Fruit fly (Drosophila melanogaster) whole organism, embryonic: ENCODE measurements around the gene CG18622.

Source experiments
- Aef1 ChIP-seq: fragments of 200-800 bp; sonication (Bioruptor generic); IDR thresholded peaks from 3 replicates; pipeline ENCODE4 v1.3.6; 2022; ENCODE audit warnings: missing biosample characterization, missing genetic modification characterization
- Asciz ChIP-seq: fragments of 200-800 bp; sonication (Bioruptor generic); optimal IDR thresholded peaks from 2 replicates; lab custom pipeline; 2017; ENCODE audit warnings: missing biosample characterization, mild to moderate bottlenecking, missing genetic modification characterization, missing genetic modification reagents
- CG1024 ChIP-seq: fragments of 200-800 bp; sonication (Bioruptor generic); IDR thresholded peaks from 2 replicates; pipeline ENCODE4 v1.3.6; 2022; ENCODE audit warnings: missing biosample characterization, missing genetic modification characterization
- CG10431 ChIP-seq: fragments of 200-800 bp; sonication (Bioruptor generic); optimal IDR thresholded peaks from 3 replicates; lab custom pipeline; 2018; ENCODE audit warnings: missing biosample characterization, mild to moderate bottlenecking, missing genetic modification characterization
- CG10462 ChIP-seq: fragments of 200-800 bp; sonication (Bioruptor generic); optimal IDR thresholded peaks from 2 replicates; lab custom pipeline; 2016; ENCODE audit warnings: missing biosample characterization, missing genetic modification characterization
- CG11398 ChIP-seq: fragments of 200-800 bp; sonication (Bioruptor generic); optimal IDR thresholded peaks from 2 replicates; lab custom pipeline; 2016; ENCODE audit warnings: missing biosample characterization, missing genetic modification characterization
- CG12942 ChIP-seq: fragments of 200-800 bp; sonication (Bioruptor generic); optimal IDR thresholded peaks from 3 replicates; lab custom pipeline; 2016; ENCODE audit warnings: missing biosample characterization, missing genetic modification characterization
- CG17829 ChIP-seq: fragments of 200-800 bp; optimal IDR thresholded peaks from 2 replicates; lab custom pipeline; 2019; ENCODE audit warnings: missing biosample characterization, mild to moderate bottlenecking, missing genetic modification characterization, moderate library complexity
- CG1792 ChIP-seq: fragments of 200-800 bp; sonication (Bioruptor generic); optimal IDR thresholded peaks from 2 replicates; lab custom pipeline; 2016; ENCODE audit warnings: missing biosample characterization, missing genetic modification characterization
- CG2116 ChIP-seq: fragments of 200-800 bp; sonication (Bioruptor generic); optimal IDR thresholded peaks from 3 replicates; lab custom pipeline; 2018; ENCODE audit warnings: missing biosample characterization, mild to moderate bottlenecking, missing genetic modification characterization
- CG2889 ChIP-seq: fragments of 200-800 bp; sonication (Bioruptor generic); IDR thresholded peaks from 3 replicates; pipeline ENCODE4 v1.3.6; 2022; ENCODE audit warnings: missing biosample characterization, missing genetic modification characterization
- CG4707 ChIP-seq: fragments of 200-800 bp; sonication (Bioruptor generic); optimal IDR thresholded peaks from 2 replicates; lab custom pipeline; 2018; ENCODE audit warnings: missing biosample characterization, mild to moderate bottlenecking, missing genetic modification characterization, moderate library complexity
- CG6689 ChIP-seq: fragments of 200-800 bp; sonication (Bioruptor generic); IDR thresholded peaks from 2 replicates; pipeline ENCODE4 v1.3.6; 2022; ENCODE audit warnings: missing biosample characterization, missing genetic modification characterization
- CG6765 ChIP-seq: fragments of 200-800 bp; sonication (Bioruptor generic); optimal IDR thresholded peaks from 3 replicates; lab custom pipeline; 2017; ENCODE audit warnings: missing biosample characterization, mild to moderate bottlenecking, missing genetic modification characterization
- CG7271 ChIP-seq: fragments of 200-800 bp; sonication (Bioruptor generic); optimal IDR thresholded peaks from 2 replicates; lab custom pipeline; 2018; ENCODE audit warnings: missing biosample characterization, mild to moderate bottlenecking, missing genetic modification characterization, moderate library complexity
- CG7372 ChIP-seq: fragments of 200-800 bp; sonication (Bioruptor generic); IDR thresholded peaks from 2 replicates; pipeline ENCODE4 v1.3.6; 2022; ENCODE audit warnings: missing biosample characterization, missing genetic modification characterization
- CG8089 ChIP-seq: fragments of 200-800 bp; sonication (Bioruptor generic); optimal IDR thresholded peaks from 3 replicates; lab custom pipeline; 2016; ENCODE audit warnings: missing biosample characterization, missing genetic modification characterization
- CG8290 ChIP-seq, 3 experiments: fragments of 200-800 bp; sonication (Bioruptor generic); optimal IDR thresholded peaks; 2 replicates each; lab custom pipeline; 2016 to 2019; ENCODE audit warnings: missing biosample characterization in 3 of 3, missing genetic modification characterization in 3 of 3, mild to moderate bottlenecking in 2 of 3, moderate library complexity in 1 of 3
- CG9797 ChIP-seq: fragments of 200-800 bp; sonication (Bioruptor generic); optimal IDR thresholded peaks from 3 replicates; lab custom pipeline; 2018; ENCODE audit warnings: missing biosample characterization, mild to moderate bottlenecking, missing genetic modification characterization
- D19A ChIP-seq: fragments of 200-800 bp; optimal IDR thresholded peaks from 3 replicates; lab custom pipeline; 2019; ENCODE audit warnings: missing biosample characterization, mild to moderate bottlenecking, missing genetic modification characterization, moderate library complexity
- Deaf1 ChIP-seq: fragments of 200-800 bp; optimal IDR thresholded peaks from 3 replicates; lab custom pipeline; 2019; ENCODE audit warnings: missing biosample characterization, mild to moderate bottlenecking, missing genetic modification characterization, moderate library complexity
- Dek ChIP-seq: fragments of 200-800 bp; sonication (Bioruptor generic); optimal IDR thresholded peaks from 3 replicates; lab custom pipeline; 2019; ENCODE audit warnings: missing biosample characterization, mild to moderate bottlenecking, missing genetic modification characterization, moderate library complexity
- Dp ChIP-seq: fragments of 200-800 bp; sonication (Bioruptor generic); optimal IDR thresholded peaks from 2 replicates; lab custom pipeline; 2018; ENCODE audit warnings: missing biosample characterization, mild to moderate bottlenecking, missing genetic modification characterization, moderate library complexity
- Drgx ChIP-seq: fragments of 200-800 bp; sonication (Bioruptor generic); IDR thresholded peaks from 2 replicates; pipeline ENCODE4 v1.3.6; 2022; ENCODE audit warnings: missing biosample characterization, missing genetic modification characterization
- HHEX ChIP-seq: fragments of 200-800 bp; sonication (Bioruptor generic); optimal IDR thresholded peaks from 3 replicates; lab custom pipeline; 2017; ENCODE audit warnings: missing biosample characterization, mild to moderate bottlenecking, missing genetic modification characterization, missing genetic modification reagents
- Lhr ChIP-seq: fragments of 200-800 bp; sonication (Bioruptor generic); optimal IDR thresholded peaks from 3 replicates; lab custom pipeline; 2017; ENCODE audit warnings: mild to moderate bottlenecking, missing biosample characterization, missing genetic modification reagents, missing genetic modification characterization
- Nf-YA ChIP-seq: fragments of 200-800 bp; sonication (Bioruptor generic); IDR thresholded peaks from 2 replicates; pipeline ENCODE4 v1.3.6; 2022; ENCODE audit warnings: missing biosample characterization, missing genetic modification characterization
- Pdp1 ChIP-seq, 2 experiments: fragments of 200-800 bp; sonication (Bioruptor generic); optimal IDR thresholded peaks; 3 replicates each; lab custom pipeline; 2016; ENCODE audit warnings: missing biosample characterization in 2 of 2, missing genetic modification characterization in 2 of 2, mild to moderate bottlenecking in 1 of 2, moderate library complexity in 1 of 2
- Trl ChIP-seq, 3 experiments: fragments of >200 bp in 2 of 3; fragments of 200-800 bp in 1 of 3; sonication (Bioruptor generic) in 1 of 3; optimal IDR thresholded peaks; 2 replicates in 1 of 3; 3 replicates in 2 of 3; lab custom pipeline; 2016 to 2017; ENCODE audit warnings: missing biosample characterization in 1 of 3, missing genetic modification characterization in 1 of 3
- ase ChIP-seq: fragments of 200-800 bp; sonication (Bioruptor generic); IDR thresholded peaks from 3 replicates; pipeline ENCODE4 v1.3.6; 2022; ENCODE audit warnings: missing biosample characterization, missing genetic modification characterization
- chinmo ChIP-seq: fragments of 200-800 bp; sonication (Bioruptor generic); IDR thresholded peaks from 4 replicates; pipeline ENCODE4 v1.3.6; 2022; ENCODE audit warnings: missing biosample characterization, missing genetic modification characterization; ENCODE audit not compliant: partially characterized antibody
- chm ChIP-seq: fragments of 200-800 bp; sonication (Bioruptor generic); IDR thresholded peaks from 2 replicates; pipeline ENCODE4 v1.3.6; 2022; ENCODE audit warnings: missing biosample characterization, missing genetic modification characterization
- emc ChIP-seq: fragments of 200-800 bp; sonication (Bioruptor generic); optimal IDR thresholded peaks from 2 replicates; lab custom pipeline; 2016; ENCODE audit warnings: missing biosample characterization, missing genetic modification characterization
- fd96Cb ChIP-seq: fragments of 200-800 bp; sonication (Bioruptor generic); optimal IDR thresholded peaks from 2 replicates; lab custom pipeline; 2018; ENCODE audit warnings: missing biosample characterization, mild to moderate bottlenecking, missing genetic modification characterization, moderate library complexity
- jing ChIP-seq: fragments of 200-800 bp; sonication (Bioruptor generic); optimal IDR thresholded peaks from 2 replicates; lab custom pipeline; 2018; ENCODE audit warnings: missing biosample characterization, mild to moderate bottlenecking, missing genetic modification characterization
- jumu ChIP-seq: fragments of 200-800 bp; sonication (Bioruptor generic); optimal IDR thresholded peaks from 3 replicates; lab custom pipeline; 2016; ENCODE audit warnings: missing biosample characterization, missing genetic modification characterization
- kah ChIP-seq: fragments of 200-800 bp; sonication (Bioruptor generic); optimal IDR thresholded peaks from 2 replicates; lab custom pipeline; 2018; ENCODE audit warnings: missing biosample characterization, mild to moderate bottlenecking, missing genetic modification characterization
- klu ChIP-seq: fragments of 200-800 bp; sonication (Bioruptor generic); IDR thresholded peaks from 2 replicates; pipeline ENCODE4 v1.3.6; 2022; ENCODE audit warnings: missing biosample characterization, missing genetic modification characterization
- knrl ChIP-seq: fragments of 200-800 bp; sonication (Bioruptor generic); IDR thresholded peaks from 3 replicates; pipeline ENCODE4 v1.3.6; 2022; ENCODE audit warnings: missing biosample characterization, missing genetic modification characterization; ENCODE audit not compliant: partially characterized antibody
- lmd ChIP-seq: fragments of 200-800 bp; sonication (Bioruptor generic); IDR thresholded peaks from 2 replicates; pipeline ENCODE4 v1.3.6; 2022; ENCODE audit warnings: missing biosample characterization, missing genetic modification characterization
- odd ChIP-seq: fragments of 200-800 bp; sonication (Bioruptor generic); optimal IDR thresholded peaks from 2 replicates; lab custom pipeline; 2017; ENCODE audit warnings: missing biosample characterization, mild to moderate bottlenecking, missing genetic modification characterization
- phol ChIP-seq: fragments of 200-800 bp; sonication (Bioruptor generic); optimal IDR thresholded peaks from 3 replicates; lab custom pipeline; 2018; ENCODE audit warnings: missing biosample characterization, mild to moderate bottlenecking, missing genetic modification characterization, moderate library complexity
- pita ChIP-seq: fragments of 200-800 bp; sonication (Bioruptor generic); optimal IDR thresholded peaks from 2 replicates; lab custom pipeline; 2017; ENCODE audit warnings: missing biosample characterization, mild to moderate bottlenecking, missing genetic modification characterization
- pzg ChIP-seq: fragments of 200-800 bp; sonication (Bioruptor generic); optimal IDR thresholded peaks from 3 replicates; lab custom pipeline; 2018; ENCODE audit warnings: missing biosample characterization, mild to moderate bottlenecking, missing genetic modification characterization, moderate library complexity
- shn ChIP-seq: fragments of 200-800 bp; sonication (Bioruptor generic); optimal IDR thresholded peaks from 3 replicates; lab custom pipeline; 2016; ENCODE audit warnings: missing biosample characterization, missing genetic modification characterization
- usp ChIP-seq: fragments of >200 bp; optimal IDR thresholded peaks from 2 replicates; lab custom pipeline; 2017; ENCODE audit warnings: missing biosample characterization, missing genetic modification characterization
- wdn ChIP-seq: fragments of 200-800 bp; sonication (Bioruptor generic); IDR thresholded peaks from 2 replicates; pipeline ENCODE4 v1.3.6; 2022; ENCODE audit warnings: missing biosample characterization, missing genetic modification characterization
- wor ChIP-seq: fragments of 200-800 bp; sonication (Bioruptor generic); IDR thresholded peaks from 2 replicates; pipeline ENCODE4 v1.3.6; 2022; ENCODE audit warnings: missing biosample characterization, missing genetic modification characterization

CG18622 gene

DNA sequence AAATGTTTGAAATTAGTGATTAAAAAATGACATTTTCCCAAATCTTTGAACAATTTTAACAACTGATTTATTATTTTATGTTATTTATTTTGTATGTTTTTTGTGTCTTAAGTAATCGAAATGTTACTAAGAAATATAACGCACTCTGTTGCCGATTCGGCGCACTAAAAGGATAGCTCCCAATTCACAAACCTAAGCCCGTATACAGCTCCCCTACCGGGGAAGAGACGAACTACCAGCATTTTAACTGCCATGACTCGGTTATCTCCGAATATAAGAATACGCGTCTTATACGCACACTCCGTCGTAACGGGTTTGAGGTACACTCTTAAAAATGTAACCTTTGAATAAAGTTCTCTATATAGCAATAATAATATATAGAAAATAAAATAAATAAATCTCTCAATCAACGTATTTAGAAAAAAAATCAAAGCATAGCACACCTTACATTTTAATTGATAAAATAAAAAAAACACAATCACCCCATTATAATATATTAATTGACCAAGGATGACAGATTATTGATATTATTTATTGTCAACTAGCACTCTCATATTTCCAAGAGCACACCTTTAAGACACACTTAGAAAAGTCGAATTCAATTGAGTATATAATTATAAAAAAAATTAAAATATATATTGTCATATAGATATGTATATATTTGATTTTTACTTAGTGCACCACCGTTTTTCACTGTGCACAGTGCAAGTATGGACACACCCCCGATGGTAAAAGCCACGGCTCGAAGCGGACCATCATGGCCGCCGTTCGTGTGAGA lies 29.6 kb downstream of the CG18622 start (continued):
- peak; percentile 60 for TF ChIP-seq CG12942 (GFP tag; lab: Kevin White, UChicago)
- 0 out of 3 replicates have a peak, but pooled peaks have one; percentile 5 for TF ChIP-seq CG2889 (GFP tag; lab: Robert Waterston, UW)
- peak; percentile 64 for TF ChIP-seq CG10431 (GFP tag; lab: Kevin White, UChicago)
- TF ChIP-seq klu (GFP tag; lab: Robert Waterston, UW), result peak; percentile 36; the same call in 1 of the 2 replicates
- TF ChIP-seq Trl (optimal IDR thresholded peaks at IDR 0.05; lab: Kevin White, UChicago), result no peak
- peak; percentile 19 for TF ChIP-seq Trl (GFP tag; optimal IDR thresholded peaks at IDR 0.05; lab: Kevin White, UChicago)
- peak; percentile 48 for TF ChIP-seq kah
- 0 out of 2 replicates have a peak, but pooled peaks have one; percentile 52 for TF ChIP-seq Drgx (GFP tag; lab: Robert Waterston, UW)
- peak; percentile 75 for TF ChIP-seq HHEX
- TF ChIP-seq CG17829 (tag; lab: Kevin White, UChicago), result peak; percentile 91
- TF ChIP-seq emc, result no peak
- TF ChIP-seq CG6689 (GFP tag; lab: Robert Waterston, UW), result peak; percentile 75
- peak; percentile 61 for TF ChIP-seq CG2116 (GFP tag; lab: Kevin White, UChicago)
- peak; percentile 39 for TF ChIP-seq wor (GFP tag; lab: Robert Waterston, UW)
- peak; percentile 37 for TF ChIP-seq CG8290 (GFP tag; optimal IDR thresholded peaks at IDR 0.05; lab: Kevin White, UChicago)
- no peak for TF ChIP-seq CG8290 (tag; optimal IDR thresholded peaks at IDR 0.05; lab: Kevin White, UChicago)
- TF ChIP-seq CG7372 (GFP tag; lab: Robert Waterston, UW), result peak; percentile 50
- peak; percentile 84 for TF ChIP-seq D19A (tag; lab: Kevin White, UChicago)
- peak; percentile 51; the same call in 1 of the 3 replicates for TF ChIP-seq ase (GFP tag; lab: Robert Waterston, UW)
- peak; percentile 2; the same call in 1 of the 2 replicates for TF ChIP-seq CG1024 (GFP tag; lab: Robert Waterston, UW)
- TF ChIP-seq Nf-YA (GFP tag; lab: Robert Waterston, UW), result no peak
- TF ChIP-seq wdn, result no peak
- no peak for TF ChIP-seq jumu (GFP tag; lab: Kevin White, UChicago)
- peak; percentile 72 for TF ChIP-seq lmd (GFP tag; lab: Robert Waterston, UW)
- TF ChIP-seq phol (tag; lab: Kevin White, UChicago), result peak; percentile 90
- peak; percentile 81 for TF ChIP-seq CG10462 (GFP tag; lab: Kevin White, UChicago)
- peak; percentile 26; the same call in 2 of the 3 replicates for TF ChIP-seq Aef1
- no peak for TF ChIP-seq CG9797 (GFP tag; lab: Kevin White, UChicago)
- peak; percentile 68 for TF ChIP-seq chm (GFP tag; lab: Robert Waterston, UW)
- peak in 1 of 2 experiments; percentile 51 for TF ChIP-seq Pdp1 (GFP tag; optimal IDR thresholded peaks at IDR 0.05; lab: Kevin White, UChicago)
- peak; percentile 82 for TF ChIP-seq Asciz (GFP tag; lab: Kevin White, UChicago)
- no peak; the same call in 2 of the 3 replicates for TF ChIP-seq knrl (GFP tag; lab: Robert Waterston, UW)
- peak; percentile 84 for TF ChIP-seq Dek (tag; lab: Kevin White, UChicago)
- TF ChIP-seq Lhr (GFP tag; lab: Kevin White, UChicago), result peak; percentile 24
- no peak for TF ChIP-seq CG11398 (GFP tag; lab: Kevin White, UChicago)
- peak; percentile 7 for TF ChIP-seq shn (GFP tag; lab: Kevin White, UChicago)
- TF ChIP-seq CG8089 (GFP tag; lab: Kevin White, UChicago), result peak; percentile 41
- no peak for TF ChIP-seq jing (GFP tag; lab: Kevin White, UChicago)
- peak; percentile 81 for TF ChIP-seq CG6765 (GFP tag; lab: Kevin White, UChicago)
- no peak for TF ChIP-seq CG1792
- peak; percentile 49 for TF ChIP-seq CG4707 (GFP tag; lab: Kevin White, UChicago)
- TF ChIP-seq Deaf1 (tag; lab: Kevin White, UChicago), result peak; percentile 76
- TF ChIP-seq odd (GFP tag; lab: Kevin White, UChicago), result peak; percentile 89
- peak; percentile 87 for TF ChIP-seq fd96Cb
- TF ChIP-seq Dp (GFP tag; lab: Kevin White, UChicago), result peak; percentile 13
- peak; percentile 85 for TF ChIP-seq pita
- 0 out of 4 replicates have a peak, but pooled peaks have one; percentile 45 for TF ChIP-seq chinmo (GFP tag; lab: Robert Waterston, UW)
- no peak for TF ChIP-seq usp (GFP tag; lab: Kevin White, UChicago)
- TF ChIP-seq pzg, result peak; percentile 12
- peak; percentile 24 for TF ChIP-seq CG7271 (tag; lab: Kevin White, UChicago)
